Worm (Caenorhabditis elegans) whole organism, L4 larva: ENCODE data around the gene lsm-1.

Experiments used
- F10B5.3 ChIP-seq: sonication (generic microtip); optimal IDR thresholded peaks from 2 replicates; lab custom pipeline; 2016; ENCODE audit warnings: mild to moderate bottlenecking, missing genetic modification characterization, missing compliant biosample characterization
- R02D3.7 ChIP-seq: fragments of 150-350 bp; sonication (generic microtip); optimal IDR thresholded peaks from 3 replicates; lab custom pipeline; 2014; ENCODE audit warnings: missing biosample characterization, missing genetic modification characterization
- ZK546.5 ChIP-seq, 2 experiments: sonication (generic microtip); optimal IDR thresholded peaks; 2 replicates each; lab custom pipeline; 2017; ENCODE audit warnings: missing biosample characterization in 2 of 2, missing genetic modification characterization in 2 of 2
- aha-1 ChIP-seq: fragments of 150-350 bp; peaks from one replicate; lab custom pipeline; 2014; ENCODE audit warnings: missing biosample characterization, missing genetic modification characterization
- aly-2 ChIP-seq: sonication (generic microtip); optimal IDR thresholded peaks from 2 replicates; lab custom pipeline; 2018; ENCODE audit warnings: missing biosample characterization, missing genetic modification characterization
- ceh-32 ChIP-seq: sonication (generic microtip); optimal IDR thresholded peaks from 2 replicates; lab custom pipeline; 2016; ENCODE audit warnings: mild to moderate bottlenecking, missing genetic modification characterization, missing compliant biosample characterization; ENCODE audit not compliant: poor library complexity
- cey-2 ChIP-seq: sonication (generic microtip); optimal IDR thresholded peaks from 3 replicates; lab custom pipeline; 2017; ENCODE audit warnings: missing genetic modification characterization, mild to moderate bottlenecking, missing compliant biosample characterization, antibody characterized with exemption, borderline replicate concordance; ENCODE audit not compliant: insufficient read depth
- daf-16 ChIP-seq, 3 experiments: sonication (generic microtip); optimal IDR thresholded peaks; 2 replicates each; lab custom pipeline; 2016 to 2017; ENCODE audit warnings: missing genetic modification characterization in 3 of 3, missing genetic modification reagents in 3 of 3, mild to moderate bottlenecking in 2 of 3, missing compliant biosample characterization in 2 of 3, missing biosample characterization in 1 of 3, moderate library complexity in 1 of 3
- dmd-6 ChIP-seq: fragments of 200-800 bp; sonication (Bioruptor generic); IDR thresholded peaks from 2 replicates; pipeline ENCODE4 v1.3.6; 2022; ENCODE audit warnings: missing genetic modification reagents, missing genetic modification characterization, missing compliant biosample characterization
- duxl-1 ChIP-seq: sonication (generic microtip); optimal IDR thresholded peaks from 2 replicates; lab custom pipeline; 2016; ENCODE audit warnings: mild to moderate bottlenecking, missing genetic modification characterization, moderate library complexity, missing compliant biosample characterization; ENCODE audit not compliant: poor library complexity
- dve-1 ChIP-seq: sonication (generic microtip); optimal IDR thresholded peaks from 2 replicates; lab custom pipeline; 2017; ENCODE audit warnings: antibody characterized with exemption, mild to moderate bottlenecking, missing genetic modification characterization, missing compliant biosample characterization; ENCODE audit not compliant: insufficient read depth
- egl-43 ChIP-seq: fragments of 200-800 bp; sonication (Bioruptor generic); IDR thresholded peaks from 2 replicates; pipeline ENCODE4 v1.3.6; 2022; ENCODE audit warnings: missing genetic modification reagents, missing genetic modification characterization, missing compliant biosample characterization
- fkh-10 ChIP-seq: fragments of 150-350 bp; optimal IDR thresholded peaks from 2 replicates; lab custom pipeline; 2014; ENCODE audit warnings: missing biosample characterization, missing genetic modification reagents, missing genetic modification characterization
- gei-8 ChIP-seq: fragments of 200-800 bp; sonication (Bioruptor generic); optimal IDR thresholded peaks from 2 replicates; lab custom pipeline; 2018; ENCODE audit warnings: mild to moderate bottlenecking, missing genetic modification characterization, missing compliant biosample characterization
- hlh-11 ChIP-seq: fragments of 200-800 bp; sonication (Bioruptor generic); optimal IDR thresholded peaks from 2 replicates; lab custom pipeline; 2018; ENCODE audit warnings: mild to moderate bottlenecking, missing genetic modification characterization, missing compliant biosample characterization
- hlh-30 ChIP-seq: sonication (generic microtip); optimal IDR thresholded peaks from 2 replicates; lab custom pipeline; 2017; ENCODE audit warnings: antibody characterized with exemption, mild to moderate bottlenecking, missing genetic modification characterization, missing compliant biosample characterization; ENCODE audit not compliant: insufficient read depth
- jun-1 ChIP-seq: fragments of 150-350 bp; optimal IDR thresholded peaks from 2 replicates; lab custom pipeline; 2014; ENCODE audit warnings: missing biosample characterization, missing genetic modification reagents, missing genetic modification characterization
- lin-15B ChIP-seq: fragments of 150-350 bp; sonication (generic microtip); optimal IDR thresholded peaks from 3 replicates; lab custom pipeline; 2014; ENCODE audit warnings: missing biosample characterization, missing genetic modification characterization
- lir-3 ChIP-seq: sonication (generic microtip); optimal IDR thresholded peaks from 2 replicates; lab custom pipeline; 2016; ENCODE audit warnings: mild to moderate bottlenecking, missing genetic modification characterization, missing compliant biosample characterization
- madf-5 ChIP-seq, 2 experiments: fragments of 200-800 bp; sonication (Bioruptor generic); IDR thresholded peaks; 2 replicates each; pipeline ENCODE4 v1.3.6; 2022; ENCODE audit warnings: missing compliant biosample characterization in 2 of 2, missing genetic modification characterization in 2 of 2
- madf-9 ChIP-seq: fragments of 200-800 bp; sonication (Bioruptor generic); conservative IDR thresholded peaks from 2 replicates; pipeline ENCODE4 v1.3.6; 2022; ENCODE audit warnings: missing genetic modification reagents, missing genetic modification characterization, missing compliant biosample characterization
- mes-2 ChIP-seq: sonication (generic microtip); optimal IDR thresholded peaks from 2 replicates; lab custom pipeline; 2016; ENCODE audit warnings: missing genotype, mild to moderate bottlenecking, missing genetic modification characterization, missing compliant biosample characterization; ENCODE audit not compliant: poor library complexity, severe bottlenecking
- nhr-111 ChIP-seq: fragments of 200-800 bp; sonication (Bioruptor generic); optimal IDR thresholded peaks from 2 replicates; lab custom pipeline; 2018; ENCODE audit warnings: mild to moderate bottlenecking, missing genetic modification characterization, missing compliant biosample characterization
- nhr-25 ChIP-seq: sonication (generic microtip); optimal IDR thresholded peaks from 2 replicates; lab custom pipeline; 2017; ENCODE audit warnings: missing genetic modification characterization, mild to moderate bottlenecking, missing compliant biosample characterization, antibody characterized with exemption, moderate library complexity, borderline replicate concordance; ENCODE audit not compliant: insufficient read depth
- nhr-28 ChIP-seq: fragments of 150-350 bp; optimal IDR thresholded peaks from 2 replicates; lab custom pipeline; 2014; ENCODE audit warnings: missing biosample characterization, missing genetic modification characterization
- nhr-6 ChIP-seq: fragments of 150-350 bp; optimal IDR thresholded peaks from 2 replicates; lab custom pipeline; 2014; ENCODE audit warnings: missing biosample characterization, missing genetic modification characterization
- nhr-77 ChIP-seq: fragments of 150-350 bp; optimal IDR thresholded peaks from 2 replicates; lab custom pipeline; 2014; ENCODE audit warnings: missing biosample characterization, missing genetic modification characterization
- php-3 ChIP-seq: fragments of 200-800 bp; sonication (Bioruptor generic); IDR thresholded peaks from 2 replicates; pipeline ENCODE4 v1.3.6; 2022; ENCODE audit warnings: missing genetic modification reagents, missing genetic modification characterization, missing compliant biosample characterization
- pqm-1 ChIP-seq: sonication (generic microtip); optimal IDR thresholded peaks from 2 replicates; lab custom pipeline; 2017; ENCODE audit warnings: missing biosample characterization, missing genetic modification characterization
- unc-130 ChIP-seq: sonication (generic microtip); optimal IDR thresholded peaks from 2 replicates; lab custom pipeline; 2016; ENCODE audit warnings: missing genetic modification reagents, missing genetic modification characterization, missing compliant biosample characterization
- ztf-11 ChIP-seq: fragments of 150-350 bp; optimal IDR thresholded peaks from 2 replicates; lab custom pipeline; 2014; ENCODE audit warnings: missing biosample characterization, missing genetic modification characterization

Gene lsm-1

ce11 chrII:11153800-11154199, 27.1 kb downstream of the lsm-1 start (continued):
- TF ChIP-seq madf-5 (GFP tag; IDR thresholded peaks at IDR 0.05; lab: Robert Waterston, UW) (no peak), duxl-1 (no peak), dve-1 (tag; lab: Kevin White, UChicago) (peak; percentile 65), pqm-1 (tag; lab: Kevin White, UChicago) (no peak), R02D3.7 (tag; lab: Kevin White, UChicago) (no peak), hlh-11 (tag; lab: Kevin White, UChicago) (peak; percentile 66), unc-130 (GFP tag; lab: Kevin White, UChicago) (no peak), egl-43 (GFP tag; lab: Robert Waterston, UW) (no peak), lin-15B (tag; lab: Kevin White, UChicago) (no peak)

ce11 chrII:11154957-11155356, 28.2 kb downstream of the lsm-1 start:
- TF ChIP-seq madf-9 (GFP tag; lab: Robert Waterston, UW) (no peak), F10B5.3 (tag; lab: Kevin White, UChicago) (no peak), jun-1 (tag; lab: Kevin White, UChicago) (no peak), hlh-11 (tag; lab: Kevin White, UChicago) (peak; percentile 33), lin-15B (tag; lab: Kevin White, UChicago) (no peak), gei-8 (no peak), dmd-6 (GFP tag; lab: Robert Waterston, UW) (peak; percentile 24), ztf-11 (tag; lab: Kevin White, UChicago) (no peak), daf-16 (GFP tag; optimal IDR thresholded peaks at IDR 0.05; lab: Kevin White, UChicago) (no peak), daf-16 (tag; optimal IDR thresholded peaks at IDR 0.05; lab: Kevin White, UChicago) (peak; percentile 90), ceh-32 (tag; lab: Kevin White, UChicago) (no peak), php-3 (GFP tag; lab: Robert Waterston, UW) (peak; percentile 6; the same call in 1 of the 2 replicates), lir-3 (tag; lab: Kevin White, UChicago) (no peak), mes-2 (tag; lab: Kevin White, UChicago) (no peak)
- TF ChIP-seq, all 104 proteins: peak for 4

ce11 chrII:11155400-11155799, 28.6 kb downstream of the lsm-1 start:
- no peak for TF ChIP-seq aly-2 (tag; lab: Kevin White, UChicago)
- TF ChIP-seq daf-16 (GFP tag; optimal IDR thresholded peaks at IDR 0.05; lab: Kevin White, UChicago): no peak
- TF ChIP-seq daf-16 (tag; optimal IDR thresholded peaks at IDR 0.05; lab: Kevin White, UChicago): peak; percentile 43
- TF ChIP-seq dve-1 (tag; lab: Kevin White, UChicago): peak; percentile 4
- TF ChIP-seq hlh-30 (tag; lab: Kevin White, UChicago): peak; percentile 14
- peak; percentile 8 for TF ChIP-seq hlh-11 (tag; lab: Kevin White, UChicago)
- TF ChIP-seq nhr-111 (GFP tag; lab: Kevin White, UChicago): no peak
- no peak for TF ChIP-seq fkh-10 (GFP tag; lab: Kevin White, UChicago)
- TF ChIP-seq aha-1 (tag; lab: Kevin White, UChicago): peak; percentile 97
- TF ChIP-seq dmd-6 (GFP tag; lab: Robert Waterston, UW): peak; percentile 37

- peak; percentile 53 for TF ChIP-seq nhr-28
- TF ChIP-seq dve-1 (tag; lab: Kevin White, UChicago): peak; percentile 43
- TF ChIP-seq cey-2 (tag; lab: Kevin White, UChicago): no peak
- TF ChIP-seq nhr-77 (tag; lab: Kevin White, UChicago): peak; percentile 50
- no peak for TF ChIP-seq daf-16 (GFP tag; optimal IDR thresholded peaks at IDR 0.05; lab: Kevin White, UChicago)
- peak; percentile 90 for TF ChIP-seq daf-16 (tag; optimal IDR thresholded peaks at IDR 0.05; lab: Kevin White, UChicago)
- no peak for TF ChIP-seq nhr-6 (tag; lab: Kevin White, UChicago)
- peak; percentile 3 for TF ChIP-seq hlh-30 (tag; lab: Kevin White, UChicago)
- TF ChIP-seq ZK546.5 (tag; optimal IDR thresholded peaks at IDR 0.05; lab: Kevin White, UChicago): no peak
- TF ChIP-seq hlh-11 (tag; lab: Kevin White, UChicago): peak; percentile 16
- no peak for TF ChIP-seq nhr-25 (tag; lab: Kevin White, UChicago)
Measured at ce11 chrII:11156160-11156559, 29.4 kb downstream of the lsm-1 start.
